Fruit fly (Drosophila melanogaster): ENCODE measurements around the gene emei.

emei gene

dm6 chr3L:11061200-11061599 is 48.3 kb upstream of the emei start, which contains the start of the genes CG6321 and Blos2 (continued):
- TF ChIP-seq CG16779 (GFP tag; IDR thresholded peaks at IDR 0.05) (no peak), ap (GFP tag; IDR thresholded peaks at IDR 0.05) (peak; percentile 23; the same call in 1 of the 2 replicates), vvl (GFP tag; IDR thresholded peaks at IDR 0.05) (peak; percentile 88), CG12155 (GFP tag; optimal IDR thresholded peaks at IDR 0.05) (peak; percentile 64), oc (tag; optimal IDR thresholded peaks at IDR 0.05) (peak; percentile 43), bbx (GFP tag; IDR thresholded peaks at IDR 0.05; ENCODE audit: partially characterized antibody) (no peak), CG4617 (GFP tag; optimal IDR thresholded peaks at IDR 0.05; ENCODE audit: borderline replicate concordance) (peak; percentile 34), wek (GFP tag; optimal IDR thresholded peaks at IDR 0.05) (peak; percentile 33), lov (optimal IDR thresholded peaks at IDR 0.05) (no peak), lov (GFP tag; IDR thresholded peaks at IDR 0.05) (0 out of 3 replicates have a peak, but pooled peaks have one; percentile 37), run (tag; optimal IDR thresholded peaks at IDR 0.05) (peak; percentile 59), CG17361 (GFP tag; IDR thresholded peaks at IDR 0.05) (peak; percentile 81), Dll (GFP tag; IDR thresholded peaks at IDR 0.05; ENCODE audit: partially characterized antibody) (no peak), CG18764 (GFP tag; optimal IDR thresholded peaks at IDR 0.05) (peak; percentile 4), ac (GFP tag; optimal IDR thresholded peaks at IDR 0.05) (no peak), CG14014 (GFP tag; IDR thresholded peaks at IDR 0.05) (peak; percentile 51), CG4282 (GFP tag; optimal IDR thresholded peaks at IDR 0.05) (no peak), CG7745 (tag; optimal IDR thresholded peaks at IDR 0.05) (no peak), CG1529 (GFP tag; optimal IDR thresholded peaks at IDR 0.05) (peak; percentile 59), CG3281 (GFP tag; optimal IDR thresholded peaks at IDR 0.05) (peak; percentile 86), gro (GFP tag; optimal IDR thresholded peaks at IDR 0.05) (peak; percentile 5), bigmax (GFP tag; optimal IDR thresholded peaks at IDR 0.05) (peak; percentile 93), CG13287 (GFP tag; IDR thresholded peaks at IDR 0.05; ENCODE audit: partially characterized antibody) (0 out of 2 replicates have a peak, but pooled peaks have one; percentile 14), ci (GFP tag; IDR thresholded peaks at IDR 0.05) (peak; percentile 57; the same call in 2 of the 3 replicates), Spps (tag; optimal IDR thresholded peaks at IDR 0.05) (peak; percentile 65), tin (GFP tag; optimal IDR thresholded peaks at IDR 0.05) (peak; percentile 61), ato (GFP tag; IDR thresholded peaks at IDR 0.05; ENCODE audit: partially characterized antibody) (no peak), CG12942 (GFP tag; optimal IDR thresholded peaks at IDR 0.05) (no peak), jing (GFP tag; optimal IDR thresholded peaks at IDR 0.05) (peak; percentile 12), CG14860 (GFP tag; IDR thresholded peaks at IDR 0.05; ENCODE audit: partially characterized antibody) (no peak), Hr78 (GFP tag; optimal IDR thresholded peaks at IDR 0.05) (peak in 1 of 2 experiments; percentile 31), grn (GFP tag; optimal IDR thresholded peaks at IDR 0.05) (peak; percentile 21), schlank (tag; optimal IDR thresholded peaks at IDR 0.05) (no peak), CG10209 (GFP tag; optimal IDR thresholded peaks at IDR 0.05) (peak; percentile 70), CG4854 (GFP tag; optimal IDR thresholded peaks at IDR 0.05) (peak; percentile 30), CG4820 (GFP tag; optimal IDR thresholded peaks at IDR 0.05) (peak; percentile 55), sqz (GFP tag; optimal IDR thresholded peaks at IDR 0.05) (peak; percentile 20), pnt (GFP tag; optimal IDR thresholded peaks at IDR 0.05) (peak; percentile 39), CG30020 (tag; optimal IDR thresholded peaks at IDR 0.05) (peak; percentile 43), CG7271 (tag; optimal IDR thresholded peaks at IDR 0.05) (peak; percentile 18), al (GFP tag; IDR thresholded peaks at IDR 0.05) (peak; percentile 60; the same call in 1 of the 2 replicates), CG11398 (GFP tag; optimal IDR thresholded peaks at IDR 0.05) (no peak), CG7786 (GFP tag; optimal IDR thresholded peaks at IDR 0.05) (peak; percentile 13), Dip2 (GFP tag; IDR thresholded peaks at IDR 0.05) (no peak), kay (GFP tag; optimal IDR thresholded peaks at IDR 0.05) (peak; percentile 47), CG8765 (GFP tag; IDR thresholded peaks at IDR 0.05) (no peak), mam (GFP tag; optimal IDR thresholded peaks at IDR 0.05) (peak; percentile 23), Meics (GFP tag; optimal IDR thresholded peaks at IDR 0.05) (peak; percentile 85), shn (GFP tag; optimal IDR thresholded peaks at IDR 0.05) (no peak), cato (GFP tag; optimal IDR thresholded peaks at IDR 0.05; ENCODE audit: borderline replicate concordance) (no peak), B-H1 (GFP tag; IDR thresholded peaks at IDR 0.05) (peak; percentile 27; the same call in 1 of the 3 replicates)
